Worm (Caenorhabditis elegans) whole organism, L1 larva: ENCODE results near the gene osta-1.

Source experiments
- F16B12.6 ChIP-seq: fragments of 150-350 bp; optimal IDR thresholded peaks from 2 replicates; lab custom pipeline; 2014; ENCODE audit warnings: missing biosample characterization, missing genetic modification characterization
- aha-1 ChIP-seq: fragments of 150-350 bp; optimal IDR thresholded peaks from 2 replicates; lab custom pipeline; 2014; ENCODE audit warnings: missing biosample characterization, missing genetic modification characterization
- blmp-1 ChIP-seq: fragments of 150-350 bp; optimal IDR thresholded peaks from 2 replicates; lab custom pipeline; 2014; ENCODE audit warnings: missing biosample characterization, missing genetic modification characterization
- ceh-63 ChIP-seq: fragments of 200-800 bp; sonication (Bioruptor generic); optimal IDR thresholded peaks from 2 replicates; lab custom pipeline; 2018; ENCODE audit warnings: mild to moderate bottlenecking, missing genetic modification characterization, missing compliant biosample characterization
- ceh-8 ChIP-seq: fragments of 200-800 bp; sonication (Bioruptor generic); optimal IDR thresholded peaks from 2 replicates; lab custom pipeline; 2018; ENCODE audit warnings: mild to moderate bottlenecking, missing genetic modification characterization, moderate library complexity, missing compliant biosample characterization
- ceh-82 ChIP-seq, 3 experiments: fragments of 150-350 bp in 1 of 3; sonication (generic microtip) in 2 of 3; optimal IDR thresholded peaks; 2 replicates each; lab custom pipeline; 2014 to 2017; ENCODE audit warnings: missing biosample characterization in 3 of 3, missing genetic modification characterization in 3 of 3
- ceh-88 ChIP-seq: fragments of 200-800 bp; sonication (Bioruptor generic); IDR thresholded peaks from 2 replicates; pipeline ENCODE4 v1.3.6; 2022; ENCODE audit warnings: missing genetic modification characterization, missing compliant biosample characterization
- ces-1 ChIP-seq: fragments of 150-350 bp; optimal IDR thresholded peaks from 2 replicates; lab custom pipeline; 2014; ENCODE audit warnings: missing biosample characterization, missing genetic modification reagents, missing genetic modification characterization
- dsc-1 ChIP-seq: sonication (generic microtip); optimal IDR thresholded peaks from 2 replicates; lab custom pipeline; 2016; ENCODE audit warnings: mild to moderate bottlenecking, missing genetic modification characterization, missing compliant biosample characterization
- efl-1 ChIP-seq, 4 experiments: fragments of 150-350 bp; optimal IDR thresholded peaks in 3 of 4; peaks in 1 of 4; 1 replicate in 1 of 4; 2 replicates in 3 of 4; lab custom pipeline; 2014; ENCODE audit warnings: missing biosample characterization in 2 of 4, missing genetic modification characterization in 2 of 4, missing genetic modification reagents in 2 of 4
- efl-3 ChIP-seq: fragments of 200-800 bp; sonication (Bioruptor generic); optimal IDR thresholded peaks from 2 replicates; lab custom pipeline; 2018; ENCODE audit warnings: mild to moderate bottlenecking, missing genetic modification characterization, missing compliant biosample characterization
- egl-13 ChIP-seq: sonication (generic microtip); optimal IDR thresholded peaks from 2 replicates; lab custom pipeline; 2016; ENCODE audit warnings: missing genotype, missing genetic modification reagents, missing genetic modification characterization, missing compliant biosample characterization
- egl-27 ChIP-seq, 2 experiments: fragments of 150-350 bp in 1 of 2; sonication (generic microtip); optimal IDR thresholded peaks; 3 replicates each; lab custom pipeline; 2017 to 2018; ENCODE audit warnings: missing biosample characterization in 2 of 2, missing genetic modification characterization in 2 of 2, missing genetic modification reagents in 2 of 2
- fkh-10 ChIP-seq: sonication (generic microtip); optimal IDR thresholded peaks from 2 replicates; lab custom pipeline; 2017; ENCODE audit warnings: missing biosample characterization, missing genetic modification reagents, missing genetic modification characterization
- fkh-4 ChIP-seq: sonication (generic microtip); optimal IDR thresholded peaks from 2 replicates; lab custom pipeline; 2016; ENCODE audit warnings: missing compliant biosample characterization, missing genetic modification characterization, borderline replicate concordance
- fkh-8 ChIP-seq: sonication (generic microtip); optimal IDR thresholded peaks from 2 replicates; lab custom pipeline; 2016; ENCODE audit warnings: mild to moderate bottlenecking, missing genetic modification characterization, missing compliant biosample characterization
- grh-1 ChIP-seq: fragments of 200-800 bp; sonication (Bioruptor generic); IDR thresholded peaks from 2 replicates; pipeline ENCODE4 v1.3.6; 2022; ENCODE audit warnings: missing genetic modification reagents, missing genetic modification characterization, missing compliant biosample characterization
- hlh-17 ChIP-seq: fragments of 200-800 bp; sonication (Bioruptor generic); optimal IDR thresholded peaks from 2 replicates; lab custom pipeline; 2018; ENCODE audit warnings: missing genetic modification characterization, mild to moderate bottlenecking, missing compliant biosample characterization, moderate library complexity, borderline replicate concordance
- hpl-2 ChIP-seq: fragments of 150-350 bp; optimal IDR thresholded peaks from 2 replicates; lab custom pipeline; 2014; ENCODE audit warnings: missing biosample characterization, missing genetic modification reagents, missing genetic modification characterization
- lin-13 ChIP-seq: fragments of 150-350 bp; optimal IDR thresholded peaks from 2 replicates; lab custom pipeline; 2014; ENCODE audit warnings: missing biosample characterization, missing genetic modification reagents, missing genetic modification characterization
- lin-14 ChIP-seq: fragments of 200-800 bp; sonication (Bioruptor generic); optimal IDR thresholded peaks from 2 replicates; lab custom pipeline; 2018; ENCODE audit warnings: mild to moderate bottlenecking, missing genetic modification characterization, moderate library complexity, missing compliant biosample characterization
- lin-15B ChIP-seq: fragments of 150-350 bp; sonication (generic microtip); optimal IDR thresholded peaks from 3 replicates; lab custom pipeline; 2014; ENCODE audit warnings: missing biosample characterization, missing genetic modification characterization
- mab-9 ChIP-seq: fragments of 200-800 bp; sonication (Bioruptor generic); IDR thresholded peaks from 2 replicates; pipeline ENCODE4 v1.3.6; 2022; ENCODE audit warnings: missing genetic modification reagents, missing genetic modification characterization, missing compliant biosample characterization
- nhr-11 ChIP-seq: fragments of 150-350 bp; optimal IDR thresholded peaks from 2 replicates; lab custom pipeline; 2014; ENCODE audit warnings: missing biosample characterization, missing genetic modification characterization
- nhr-12 ChIP-seq: sonication (generic microtip); optimal IDR thresholded peaks from 2 replicates; lab custom pipeline; 2017; ENCODE audit warnings: missing biosample characterization, missing genetic modification characterization
- nhr-20 ChIP-seq: sonication (generic microtip); optimal IDR thresholded peaks from 2 replicates; lab custom pipeline; 2016; ENCODE audit warnings: mild to moderate bottlenecking, missing genetic modification characterization, missing compliant biosample characterization
- nhr-237 ChIP-seq: fragments of 150-350 bp; optimal IDR thresholded peaks from 2 replicates; lab custom pipeline; 2014; ENCODE audit warnings: missing biosample characterization, missing genetic modification characterization
- nhr-47 ChIP-seq: sonication (generic microtip); optimal IDR thresholded peaks from 2 replicates; lab custom pipeline; 2016; ENCODE audit warnings: mild to moderate bottlenecking, missing genetic modification characterization, moderate library complexity, missing compliant biosample characterization
- nhr-76 ChIP-seq: sonication (generic microtip); optimal IDR thresholded peaks from 2 replicates; lab custom pipeline; 2017; ENCODE audit warnings: missing biosample characterization, missing genetic modification characterization
- nhr-84 ChIP-seq: sonication (generic microtip); optimal IDR thresholded peaks from 2 replicates; lab custom pipeline; 2017; ENCODE audit warnings: missing biosample characterization, missing genetic modification characterization
- pax-3 ChIP-seq: fragments of 200-800 bp; sonication (Bioruptor generic); optimal IDR thresholded peaks from 2 replicates; lab custom pipeline; 2018; ENCODE audit warnings: mild to moderate bottlenecking, missing genetic modification characterization, moderate library complexity, missing compliant biosample characterization
- rnt-1 ChIP-seq: sonication (generic microtip); optimal IDR thresholded peaks from 2 replicates; lab custom pipeline; 2016; ENCODE audit warnings: mild to moderate bottlenecking, missing genetic modification characterization, moderate library complexity, missing compliant biosample characterization
- snpc-4 ChIP-seq: fragments of 150-350 bp; optimal IDR thresholded peaks from 2 replicates; lab custom pipeline; 2014; ENCODE audit warnings: missing biosample characterization, missing genetic modification characterization
- snu-23 ChIP-seq: sonication (generic microtip); optimal IDR thresholded peaks from 2 replicates; lab custom pipeline; 2016; ENCODE audit warnings: missing genetic modification characterization, missing compliant biosample characterization
- sox-4 ChIP-seq: sonication (generic microtip); optimal IDR thresholded peaks from 2 replicates; lab custom pipeline; 2016; ENCODE audit warnings: missing genetic modification characterization, missing compliant biosample characterization
- sptf-1 ChIP-seq: fragments of 150-350 bp; optimal IDR thresholded peaks from 2 replicates; lab custom pipeline; 2014; ENCODE audit warnings: missing biosample characterization, missing genetic modification characterization
- sup-37 ChIP-seq: fragments of 200-800 bp; sonication (Bioruptor generic); optimal IDR thresholded peaks from 2 replicates; lab custom pipeline; 2018; ENCODE audit warnings: mild to moderate bottlenecking, missing genetic modification characterization, missing compliant biosample characterization
- tlp-1 ChIP-seq: fragments of 150-350 bp; optimal IDR thresholded peaks from 2 replicates; lab custom pipeline; 2014; ENCODE audit warnings: missing biosample characterization, missing genetic modification characterization
- unc-30 ChIP-seq: sonication (generic microtip); optimal IDR thresholded peaks from 2 replicates; lab custom pipeline; 2017; ENCODE audit warnings: missing biosample characterization, missing genetic modification characterization
- unc-98 ChIP-seq: fragments of 200-800 bp; sonication (Bioruptor generic); IDR thresholded peaks from 2 replicates; pipeline ENCODE4 v1.3.6; 2022; ENCODE audit warnings: missing genetic modification characterization, missing compliant biosample characterization
- xbp-1 ChIP-seq: sonication (generic microtip); optimal IDR thresholded peaks from 2 replicates; lab custom pipeline; 2016; ENCODE audit warnings: missing genetic modification characterization, missing compliant biosample characterization
- zag-1 ChIP-seq: fragments of 150-350 bp; optimal IDR thresholded peaks from 2 replicates; lab custom pipeline; 2014; ENCODE audit warnings: missing biosample characterization, missing genetic modification characterization
- zip-4 ChIP-seq: fragments of 200-800 bp; sonication (Bioruptor generic); optimal IDR thresholded peaks from 2 replicates; lab custom pipeline; 2018; ENCODE audit warnings: mild to moderate bottlenecking, missing genetic modification characterization, moderate library complexity, missing compliant biosample characterization
- ztf-4 ChIP-seq: fragments of 150-350 bp; optimal IDR thresholded peaks from 2 replicates; lab custom pipeline; 2014; ENCODE audit warnings: missing biosample characterization, missing genetic modification characterization

Gene osta-1

DNA sequence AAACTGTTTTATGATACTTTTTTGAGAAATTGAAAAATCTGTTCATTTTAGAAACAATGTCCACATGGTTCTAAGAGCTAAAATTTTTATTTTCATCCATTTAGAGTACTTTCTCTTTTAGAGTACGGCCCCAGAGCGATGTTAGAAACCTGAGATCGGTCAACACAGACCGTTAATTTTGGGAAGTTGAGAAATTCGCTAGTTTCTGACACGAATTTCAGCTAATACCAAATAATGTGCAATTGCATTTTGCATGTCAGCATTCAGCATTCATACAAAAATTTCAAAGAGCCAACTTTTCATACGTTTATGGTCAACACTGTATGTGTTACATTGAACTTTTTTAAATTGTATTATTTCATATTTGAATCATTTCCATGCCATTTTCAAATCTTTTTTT is 1.7 kb upstream of the osta-1 start:
- TF ChIP-seq efl-1 (optimal IDR thresholded peaks at IDR 0.05; lab: Kevin White, UChicago), result no peak
- TF ChIP-seq efl-1 (GFP tag; optimal IDR thresholded peaks at IDR 0.05 in 1 of 2; lab: Kevin White, UChicago), result peak in 1 of 2 experiments; percentile 82
- no peak for TF ChIP-seq F16B12.6

DNA sequence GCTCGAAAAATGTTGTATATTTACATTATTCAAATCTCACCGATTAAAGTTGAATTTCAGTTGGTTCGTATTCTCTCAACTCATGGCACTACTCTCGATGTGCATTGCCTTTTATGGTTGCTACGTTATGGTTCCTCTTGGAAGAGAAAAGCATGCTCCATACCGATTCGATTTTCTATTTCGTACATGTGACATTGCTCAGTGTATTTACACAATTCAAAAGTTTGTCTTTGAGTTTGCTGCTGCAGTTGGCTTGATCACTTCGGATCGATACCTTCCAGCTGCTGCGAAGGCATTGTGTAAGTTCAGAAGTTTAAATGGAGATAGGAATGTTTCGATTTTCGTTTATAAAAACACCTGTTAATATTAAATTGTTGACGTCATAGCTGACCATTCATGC is 1.8 kb downstream of the osta-1 start:
- no peak for TF ChIP-seq snpc-4 (tag; lab: Kevin White, UChicago)
- TF ChIP-seq xbp-1, result no peak
- TF ChIP-seq efl-3 (GFP tag; lab: Kevin White, UChicago), result no peak
- no peak for TF ChIP-seq hlh-17 (GFP tag; lab: Kevin White, UChicago)

DNA sequence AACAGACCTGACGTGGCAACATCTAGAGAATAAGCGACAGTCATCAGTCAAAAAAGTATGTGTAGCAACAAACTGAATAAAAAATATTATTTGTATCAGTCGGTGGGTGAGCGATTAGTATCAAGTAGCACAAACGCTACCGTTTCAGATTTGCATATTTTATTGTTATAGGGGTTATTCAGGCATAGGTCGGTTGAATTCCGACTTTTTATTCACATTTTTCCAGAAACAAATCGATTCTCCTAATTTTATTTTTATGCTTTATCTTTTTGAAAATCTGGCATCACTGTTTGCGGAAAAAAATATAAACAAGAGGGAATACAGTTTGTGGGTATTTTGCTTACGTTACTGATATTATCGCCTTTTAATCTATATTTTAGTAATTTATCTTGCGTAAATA is 5.3 kb downstream of the osta-1 start, which contains the start of gene best-4:
Gene best-4 (minus strand): TSS at position 101 of the 400 bp plus-strand sequence.
- TF ChIP-seq lin-15B (no peak), ceh-63 (GFP tag; lab: Kevin White, UChicago) (no peak), pax-3 (tag; lab: Kevin White, UChicago) (no peak), fkh-4 (tag; lab: Kevin White, UChicago) (no peak), zag-1 (tag; lab: Kevin White, UChicago) (no peak), nhr-84 (tag; lab: Kevin White, UChicago) (no peak)

DNA sequence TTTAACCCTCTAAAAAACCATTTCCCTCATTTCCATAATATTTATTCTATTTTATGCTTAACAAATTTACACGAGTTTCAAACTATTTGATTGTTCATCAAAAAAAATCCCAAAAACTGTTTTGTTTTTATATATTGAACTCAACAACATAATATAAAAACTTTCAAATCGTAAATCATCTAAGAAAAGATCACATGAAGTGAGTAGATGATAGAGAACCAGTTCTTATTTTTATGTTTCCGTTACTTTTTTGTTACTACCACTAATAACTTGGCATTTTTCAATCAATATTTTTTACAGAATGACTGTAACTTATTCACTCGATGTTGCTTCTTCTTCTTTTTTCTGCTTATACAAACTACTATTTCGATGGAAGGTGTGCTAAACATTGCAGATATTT is 6.2 kb downstream of the osta-1 start, which contains the start of gene best-3:
Gene best-3 (plus strand): TSS at position 301 of the 400 bp plus-strand sequence.
- TF ChIP-seq sup-37 (no peak), nhr-237 (tag; lab: Kevin White, UChicago) (no peak), unc-30 (tag; lab: Kevin White, UChicago) (no peak), fkh-10 (GFP tag; lab: Kevin White, UChicago) (no peak), nhr-12 (tag; lab: Kevin White, UChicago) (no peak)

- peak; percentile 30 for TF ChIP-seq snpc-4 (tag; lab: Kevin White, UChicago)
- TF ChIP-seq mab-9 (GFP tag; lab: Robert Waterston, UW), result no peak
- TF ChIP-seq rnt-1, result peak; percentile 64
- no peak for TF ChIP-seq sptf-1
- peak; percentile 98 for TF ChIP-seq lin-14 (GFP tag; lab: Kevin White, UChicago)
- no peak for TF ChIP-seq ces-1 (GFP tag; lab: Kevin White, UChicago)
- peak; percentile 44 for TF ChIP-seq F16B12.6
- TF ChIP-seq tlp-1 (tag; lab: Kevin White, UChicago), result no peak
- no peak for TF ChIP-seq zip-4
- TF ChIP-seq unc-98 (GFP tag; lab: Robert Waterston, UW), result no peak
- peak; percentile 83 for TF ChIP-seq snu-23 (GFP tag; lab: Kevin White, UChicago)
- peak; percentile 7 for TF ChIP-seq egl-13
- TF ChIP-seq aha-1 (tag; lab: Kevin White, UChicago), result no peak
- no peak for TF ChIP-seq hpl-2 (GFP tag; lab: Kevin White, UChicago)
- peak; percentile 26 for TF ChIP-seq ceh-8 (GFP tag; lab: Kevin White, UChicago)
- TF ChIP-seq fkh-8 (tag; lab: Kevin White, UChicago), result peak; percentile 83
- TF ChIP-seq nhr-47, result peak; percentile 75
- TF ChIP-seq ceh-88 (GFP tag; lab: Robert Waterston, UW), result no peak; the same call in 1 of the 2 replicates
- peak; percentile 23 for TF ChIP-seq fkh-10 (GFP tag; lab: Kevin White, UChicago)
- no peak for TF ChIP-seq fkh-4 (tag; lab: Kevin White, UChicago)
- peak; percentile 32 for TF ChIP-seq lin-13 (GFP tag; lab: Kevin White, UChicago)
- peak; percentile 71 for TF ChIP-seq nhr-20 (tag; lab: Kevin White, UChicago)
- TF ChIP-seq nhr-76 (tag; lab: Kevin White, UChicago), result no peak
- peak; percentile 60; the same call in 1 of the 2 replicates for TF ChIP-seq grh-1 (GFP tag; lab: Robert Waterston, UW)
- TF ChIP-seq egl-27 (tag; optimal IDR thresholded peaks at IDR 0.05; lab: Kevin White, UChicago), result peak in 1 of 2 experiments; percentile 17
- peak; percentile 54 for TF ChIP-seq dsc-1
- no peak for TF ChIP-seq zag-1 (tag; lab: Kevin White, UChicago)
- TF ChIP-seq ceh-82 (tag; optimal IDR thresholded peaks at IDR 0.05; lab: Kevin White, UChicago), result peak in 2 of 3 experiments; percentile 52 to 65
- TF ChIP-seq nhr-84 (tag; lab: Kevin White, UChicago), result no peak
- peak; percentile 56 for TF ChIP-seq blmp-1 (tag; lab: Kevin White, UChicago)
- no peak for TF ChIP-seq sox-4
- TF ChIP-seq ztf-4 (tag; lab: Kevin White, UChicago), result no peak
- no peak for TF ChIP-seq nhr-11 (tag; lab: Kevin White, UChicago)
These were observed 12.3 kb downstream of the osta-1 start for ce11 chrII:18787-19186.
